Fruit fly (Drosophila melanogaster): ENCODE results near the gene Cpr72Ea.
A peak's percentile ranks its signal among the peaks of the same experiment; 100 is the strongest.

The Cpr72Ea gene

dm6 chr3L:16385880-16386584, 23.6 kb downstream of the Cpr72Ea start, which contains the start of the genes Agpat3 and RAF2 (continued):
- TF ChIP-seq CG7271 (tag; optimal IDR thresholded peaks at IDR 0.05) (no peak), eve (GFP tag; optimal IDR thresholded peaks at IDR 0.05) (no peak), Scr (GFP tag; IDR thresholded peaks at IDR 0.05; ENCODE audit: partially characterized antibody) (no peak), Med (GFP tag) (peak; percentile 82), CG8089 (GFP tag; optimal IDR thresholded peaks at IDR 0.05) (no peak), wdn (GFP tag; IDR thresholded peaks at IDR 0.05) (peak; percentile 44; the same call in 1 of the 2 replicates), CG1647 (GFP tag; optimal IDR thresholded peaks at IDR 0.05) (no peak), wek (GFP tag; optimal IDR thresholded peaks at IDR 0.05) (no peak), hb (GFP tag; IDR thresholded peaks at IDR 0.05; ENCODE audit: partially characterized antibody) (no peak), CHES-1-like (GFP tag; optimal IDR thresholded peaks at IDR 0.05) (peak; percentile 20), CG8924 (tag; optimal IDR thresholded peaks at IDR 0.05) (peak; percentile 58), CG17568 (GFP tag; optimal IDR thresholded peaks at IDR 0.05) (no peak), CG17359 (tag; optimal IDR thresholded peaks at IDR 0.05) (peak; percentile 35), CG14860 (GFP tag; IDR thresholded peaks at IDR 0.05; ENCODE audit: partially characterized antibody) (no peak), Bgb (GFP tag; IDR thresholded peaks at IDR 0.05; ENCODE audit: partially characterized antibody) (no peak), CG10431 (GFP tag; optimal IDR thresholded peaks at IDR 0.05) (no peak), Bteb2 (GFP tag; optimal IDR thresholded peaks at IDR 0.05) (peak; percentile 18), stc (GFP tag; IDR thresholded peaks at IDR 0.05) (no peak), Atf3 (GFP tag; optimal IDR thresholded peaks at IDR 0.05) (no peak), CG1792 (GFP tag; optimal IDR thresholded peaks at IDR 0.05) (no peak), cas (GFP tag; IDR thresholded peaks at IDR 0.05) (no peak), CG13296 (GFP tag; optimal IDR thresholded peaks at IDR 0.05) (no peak), HLH3B (GFP tag; IDR thresholded peaks at IDR 0.05) (peak; percentile 31; the same call in 1 of the 2 replicates), CG3847 (GFP tag; IDR thresholded peaks at IDR 0.05) (peak; percentile 30; the same call in 1 of the 2 replicates), CG17612 (GFP tag; IDR thresholded peaks at IDR 0.05) (no peak; the same call in 1 of the 2 replicates), Tbp (GFP tag; optimal IDR thresholded peaks at IDR 0.05) (no peak), CG6654 (GFP tag; optimal IDR thresholded peaks at IDR 0.05) (no peak), Sin3A (optimal IDR thresholded peaks at IDR 0.05) (peak; percentile 3), CG8388 (GFP tag; optimal IDR thresholded peaks at IDR 0.05) (peak; percentile 21), cg (GFP tag; optimal IDR thresholded peaks at IDR 0.05) (no peak), pros (GFP tag; optimal IDR thresholded peaks at IDR 0.05) (no peak), twi (tag; optimal IDR thresholded peaks at IDR 0.05) (no peak), trh (GFP tag; optimal IDR thresholded peaks at IDR 0.05) (no peak), CG3726 (GFP tag; IDR thresholded peaks at IDR 0.05) (no peak), jumu (GFP tag; optimal IDR thresholded peaks at IDR 0.05) (no peak), CG9727 (GFP tag; optimal IDR thresholded peaks at IDR 0.05) (peak; percentile 41), dan (GFP tag; IDR thresholded peaks at IDR 0.05) (no peak), dimm (GFP tag; IDR thresholded peaks at IDR 0.05) (no peak), crol (GFP tag; IDR thresholded peaks at IDR 0.05) (no peak), YL-1 (GFP tag; optimal IDR thresholded peaks at IDR 0.05) (no peak), dysf (GFP tag; IDR thresholded peaks at IDR 0.05) (peak; percentile 56; the same call in 1 of the 3 replicates), Doc3 (GFP tag; IDR thresholded peaks at IDR 0.05; ENCODE audit: partially characterized antibody) (no peak), CG16815 (GFP tag; optimal IDR thresholded peaks at IDR 0.05) (no peak), slou (GFP tag; optimal IDR thresholded peaks at IDR 0.05) (no peak), NK7.1 (GFP tag; optimal IDR thresholded peaks at IDR 0.05) (no peak), Side (GFP tag; optimal IDR thresholded peaks at IDR 0.05) (no peak), Dfd (GFP tag; optimal IDR thresholded peaks at IDR 0.05) (no peak), tll (GFP tag; optimal IDR thresholded peaks at IDR 0.05) (peak in 1 of 2 experiments; percentile 46), Sry-δ (GFP tag; optimal IDR thresholded peaks at IDR 0.05) (peak; percentile 12), CG7372 (GFP tag; IDR thresholded peaks at IDR 0.05) (no peak), CG30431 (GFP tag; optimal IDR thresholded peaks at IDR 0.05) (no peak)
